Worm (Caenorhabditis elegans): ENCODE measurements around the gene H23N18.5.

DNA sequence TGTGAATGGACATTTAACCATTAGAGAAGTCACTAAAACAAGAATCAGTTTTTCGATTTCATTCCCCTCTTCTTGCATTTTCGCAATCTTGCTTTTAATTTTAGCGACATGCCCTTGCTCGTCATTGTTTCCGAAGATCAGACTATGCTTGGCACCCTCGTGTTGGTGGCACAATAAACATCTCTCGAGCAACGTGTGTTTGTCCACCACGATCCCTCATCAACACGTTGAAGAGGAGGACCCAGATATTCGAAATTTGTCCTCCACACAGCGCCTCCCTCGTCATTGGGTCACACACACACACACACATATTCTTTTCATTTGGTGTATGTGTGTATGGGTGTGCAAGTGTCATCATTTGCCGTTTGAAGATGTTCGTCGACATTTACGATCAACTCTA, 46.8 kb downstream of the H23N18.5 start, which contains the start of gene srd-32:
- TF ChIP-seq lsy-27 (tag; optimal IDR thresholded peaks at IDR 0.05; ENCODE audit: borderline replicate concordance, insufficient read depth) (no peak), attf-6 (GFP tag; IDR thresholded peaks at IDR 0.05) (no peak), ama-1 (optimal IDR thresholded peaks at IDR 0.05) (no peak), ama-1 (GFP tag; optimal IDR thresholded peaks at IDR 0.05) (no peak), hrde-1 (tag; optimal IDR thresholded peaks at IDR 0.05; ENCODE audit: borderline replicate concordance) (no peak), ztf-26 (tag; optimal IDR thresholded peaks at IDR 0.05) (no peak), ceh-58 (GFP tag; IDR thresholded peaks at IDR 0.05) (no peak), efl-1 (GFP tag; optimal IDR thresholded peaks at IDR 0.05) (no peak), unc-62 (GFP tag; optimal IDR thresholded peaks at IDR 0.05) (no peak), ztf-18 (tag; optimal IDR thresholded peaks at IDR 0.05) (no peak), Y79H2A.3 (GFP tag; conservative IDR thresholded peaks at IDR 0.05) (no peak), snpc-1.3 (tag; optimal IDR thresholded peaks at IDR 0.05; ENCODE audit: insufficient read depth) (no peak), fkh-3 (tag; optimal IDR thresholded peaks at IDR 0.05) (no peak)

Measured in whole organism, young adult.